Fruit fly (Drosophila melanogaster): Measurements from ENCODE around the gene CG12725.

The CG12725 gene

dm6 chrX:13373239-13374153 is 29.2 kb downstream of the CG12725 start (continued):
- TF ChIP-seq salm (tag; optimal IDR thresholded peaks at IDR 0.05) (peak; percentile 79), CG10431 (GFP tag; optimal IDR thresholded peaks at IDR 0.05) (peak; percentile 50), jing (GFP tag; optimal IDR thresholded peaks at IDR 0.05) (peak; percentile 49), CG17612 (GFP tag; IDR thresholded peaks at IDR 0.05) (peak; percentile 41; the same call in 1 of the 2 replicates), grn (GFP tag; optimal IDR thresholded peaks at IDR 0.05) (peak; percentile 74), fd3F (GFP tag; optimal IDR thresholded peaks at IDR 0.05) (peak; percentile 74), BtbVII (GFP tag; optimal IDR thresholded peaks at IDR 0.05) (peak; percentile 80), chif (GFP tag; optimal IDR thresholded peaks at IDR 0.05) (peak; percentile 18 to 36), Optix (GFP tag; IDR thresholded peaks at IDR 0.05) (peak; percentile 53; the same call in 1 of the 3 replicates), CG12391 (tag; optimal IDR thresholded peaks at IDR 0.05) (peak; percentile 93), Hmx (GFP tag; optimal IDR thresholded peaks at IDR 0.05) (no peak), Trl (optimal IDR thresholded peaks at IDR 0.05) (peak; percentile 18 to 39), Trl (GFP tag; optimal IDR thresholded peaks at IDR 0.05) (no peak), CG2875 (GFP tag; optimal IDR thresholded peaks at IDR 0.05) (peak; percentile 86), PHDP (tag; optimal IDR thresholded peaks at IDR 0.05) (peak; percentile 90), Ptx1 (GFP tag; IDR thresholded peaks at IDR 0.05) (peak; percentile 86), MESR4 (GFP tag; optimal IDR thresholded peaks at IDR 0.05) (no peak), CG13624 (GFP tag; optimal IDR thresholded peaks at IDR 0.05) (peak; percentile 2), disco-r (GFP tag; optimal IDR thresholded peaks at IDR 0.05) (no peak), sqz (GFP tag; optimal IDR thresholded peaks at IDR 0.05) (peak; percentile 68), CG3726 (GFP tag; IDR thresholded peaks at IDR 0.05) (peak; percentile 72; the same call in 1 of the 3 replicates), tio (GFP tag; optimal IDR thresholded peaks at IDR 0.05) (peak; percentile 82), rib (GFP tag; IDR thresholded peaks at IDR 0.05) (0 out of 2 replicates have a peak, but pooled peaks have one; percentile 35), lbe (GFP tag; optimal IDR thresholded peaks at IDR 0.05) (peak; percentile 81), Hand (GFP tag; optimal IDR thresholded peaks at IDR 0.05) (peak; percentile 67), Dp (GFP tag; optimal IDR thresholded peaks at IDR 0.05) (peak; percentile 79), lilli (GFP tag; optimal IDR thresholded peaks at IDR 0.05) (peak; percentile 32), mirr (GFP tag; optimal IDR thresholded peaks at IDR 0.05) (peak; percentile 50), dpn (GFP tag; optimal IDR thresholded peaks at IDR 0.05) (peak; percentile 53 to 82), CG8388 (GFP tag; optimal IDR thresholded peaks at IDR 0.05) (peak; percentile 88), CG2712 (tag; optimal IDR thresholded peaks at IDR 0.05) (peak; percentile 90), phol (tag; optimal IDR thresholded peaks at IDR 0.05) (peak; percentile 85), Oaz (GFP tag; IDR thresholded peaks at IDR 0.05) (peak; percentile 68), da (GFP tag; optimal IDR thresholded peaks at IDR 0.05) (no peak), sna (GFP tag; IDR thresholded peaks at IDR 0.05; ENCODE audit: partially characterized antibody) (no peak), CG16779 (GFP tag; IDR thresholded peaks at IDR 0.05) (0 out of 2 replicates have a peak, but pooled peaks have one; percentile 34), BEAF-32 (GFP tag; optimal IDR thresholded peaks at IDR 0.05) (peak; percentile 5), CG9215 (GFP tag; IDR thresholded peaks at IDR 0.05) (peak; percentile 72), CG17385 (GFP tag; optimal IDR thresholded peaks at IDR 0.05) (peak; percentile 96), CG10543 (GFP tag; optimal IDR thresholded peaks at IDR 0.05) (peak; percentile 60), CG11456 (GFP tag; IDR thresholded peaks at IDR 0.05) (peak; percentile 82), CG6765 (GFP tag; optimal IDR thresholded peaks at IDR 0.05) (peak; percentile 69), CG2202 (tag; optimal IDR thresholded peaks at IDR 0.05) (peak; percentile 25), Fer1 (GFP tag; optimal IDR thresholded peaks at IDR 0.05) (peak; percentile 86), ham (GFP tag; IDR thresholded peaks at IDR 0.05) (peak; percentile 46; the same call in 1 of the 2 replicates), Neu2 (GFP tag; optimal IDR thresholded peaks at IDR 0.05; ENCODE audit: borderline replicate concordance) (no peak), Elba2 (GFP tag; optimal IDR thresholded peaks at IDR 0.05) (no peak), gcm2 (GFP tag; optimal IDR thresholded peaks at IDR 0.05) (peak; percentile 67)
